Fruit fly (Drosophila melanogaster) whole organism, embryonic: ENCODE measurements around the gene CG33111.
A peak's percentile ranks its signal among the peaks of the same experiment; 100 is the strongest.

ENCODE experiments used
- Ada2b ChIP-seq: fragments of 200-800 bp; sonication (Bioruptor generic); IDR thresholded peaks from 2 replicates; pipeline ENCODE4 v1.3.6; 2022; ENCODE audit warnings: missing biosample characterization, missing genetic modification characterization
- Asciz ChIP-seq: fragments of 200-800 bp; sonication (Bioruptor generic); optimal IDR thresholded peaks from 2 replicates; lab custom pipeline; 2017; ENCODE audit warnings: missing biosample characterization, mild to moderate bottlenecking, missing genetic modification characterization, missing genetic modification reagents
- B-H2 ChIP-seq: fragments of 200-800 bp; sonication (Bioruptor generic); optimal IDR thresholded peaks from 2 replicates; lab custom pipeline; 2018; ENCODE audit warnings: missing biosample characterization, mild to moderate bottlenecking, missing genetic modification characterization
- CG10209 ChIP-seq: fragments of 200-800 bp; sonication (Bioruptor generic); optimal IDR thresholded peaks from 3 replicates; lab custom pipeline; 2017; ENCODE audit warnings: missing biosample characterization, mild to moderate bottlenecking, missing genetic modification characterization, missing genetic modification reagents
- CG10565 ChIP-seq: fragments of 200-800 bp; sonication (Bioruptor generic); optimal IDR thresholded peaks from 3 replicates; lab custom pipeline; 2016; ENCODE audit warnings: missing biosample characterization, mild to moderate bottlenecking, missing genetic modification characterization
- CG12942 ChIP-seq: fragments of 200-800 bp; sonication (Bioruptor generic); optimal IDR thresholded peaks from 3 replicates; lab custom pipeline; 2016; ENCODE audit warnings: missing biosample characterization, missing genetic modification characterization
- CG14441 ChIP-seq: fragments of 200-800 bp; sonication (Bioruptor generic); IDR thresholded peaks from 2 replicates; pipeline ENCODE4 v1.3.6; 2022; ENCODE audit warnings: missing biosample characterization, missing genetic modification characterization
- CG14965 ChIP-seq: fragments of 200-800 bp; sonication (Bioruptor generic); optimal IDR thresholded peaks from 2 replicates; lab custom pipeline; 2016; ENCODE audit warnings: missing biosample characterization, missing genetic modification characterization, borderline replicate concordance
- CG15696 ChIP-seq: fragments of 200-800 bp; sonication (Bioruptor generic); optimal IDR thresholded peaks from 2 replicates; lab custom pipeline; 2019; ENCODE audit warnings: missing biosample characterization, mild to moderate bottlenecking, missing genetic modification characterization, moderate library complexity
- CG1602 ChIP-seq: fragments of 200-800 bp; sonication (Bioruptor generic); optimal IDR thresholded peaks from 3 replicates; lab custom pipeline; 2016; ENCODE audit warnings: missing biosample characterization, missing genetic modification characterization
- CG16779 ChIP-seq: fragments of 200-800 bp; sonication (Bioruptor generic); IDR thresholded peaks from 2 replicates; pipeline ENCODE4 v1.3.6; 2022; ENCODE audit warnings: missing biosample characterization, missing genetic modification characterization
- CG17328 ChIP-seq: fragments of 200-800 bp; sonication (Bioruptor generic); IDR thresholded peaks from 2 replicates; pipeline ENCODE4 v1.3.6; 2022; ENCODE audit warnings: missing biosample characterization, missing genetic modification characterization
- CG2678 ChIP-seq: fragments of 200-800 bp; sonication (Bioruptor generic); optimal IDR thresholded peaks from 3 replicates; lab custom pipeline; 2019; ENCODE audit warnings: missing biosample characterization, mild to moderate bottlenecking, missing genetic modification characterization, moderate library complexity
- CG30403 ChIP-seq: fragments of 200-800 bp; sonication (Bioruptor generic); optimal IDR thresholded peaks from 3 replicates; lab custom pipeline; 2016; ENCODE audit warnings: missing biosample characterization, missing genetic modification characterization
- CG32532 ChIP-seq: fragments of 200-800 bp; sonication (Bioruptor generic); IDR thresholded peaks from 2 replicates; pipeline ENCODE4 v1.3.6; 2022; ENCODE audit warnings: missing biosample characterization, missing genetic modification characterization
- CG33213 ChIP-seq: fragments of 200-800 bp; sonication (Bioruptor generic); optimal IDR thresholded peaks from 3 replicates; lab custom pipeline; 2016; ENCODE audit warnings: missing biosample characterization, missing genetic modification characterization
- CG34376 ChIP-seq: fragments of 200-800 bp; sonication (Bioruptor generic); optimal IDR thresholded peaks from 2 replicates; lab custom pipeline; 2018; ENCODE audit warnings: missing biosample characterization, mild to moderate bottlenecking, missing genetic modification characterization
- CG3726 ChIP-seq: fragments of 200-800 bp; sonication (Bioruptor generic); IDR thresholded peaks from 3 replicates; pipeline ENCODE4, ENCODE4 v1.3.6; 2022; ENCODE audit warnings: missing biosample characterization, missing genetic modification characterization
- CG42726 ChIP-seq: fragments of 200-800 bp; sonication (Bioruptor generic); IDR thresholded peaks from 2 replicates; pipeline ENCODE4 v1.3.6; 2022; ENCODE audit warnings: missing biosample characterization, missing genetic modification characterization; ENCODE audit not compliant: partially characterized antibody
- CG6791 ChIP-seq: fragments of 200-800 bp; sonication (Bioruptor generic); IDR thresholded peaks from 3 replicates; pipeline ENCODE4 v1.3.6; 2022; ENCODE audit warnings: missing biosample characterization, missing genetic modification characterization; ENCODE audit not compliant: partially characterized antibody
- CG6813 ChIP-seq: fragments of 200-800 bp; sonication (Bioruptor generic); optimal IDR thresholded peaks from 2 replicates; lab custom pipeline; 2017; ENCODE audit warnings: missing biosample characterization, missing genetic modification characterization, mild to moderate bottlenecking, moderate library complexity, missing genetic modification reagents
- CG6854 ChIP-seq: fragments of 200-800 bp; sonication (Bioruptor generic); optimal IDR thresholded peaks from 3 replicates; lab custom pipeline; 2017; ENCODE audit warnings: missing biosample characterization, mild to moderate bottlenecking, missing genetic modification characterization
- CG9727 ChIP-seq: fragments of 200-800 bp; sonication (Bioruptor generic); optimal IDR thresholded peaks from 3 replicates; lab custom pipeline; 2017; ENCODE audit warnings: missing biosample characterization, mild to moderate bottlenecking, missing genetic modification characterization
- Dip2 ChIP-seq: fragments of 200-800 bp; sonication (Bioruptor generic); IDR thresholded peaks from 2 replicates; pipeline ENCODE4 v1.3.6; 2022; ENCODE audit warnings: missing biosample characterization, missing genetic modification characterization
- Dp ChIP-seq: fragments of 200-800 bp; sonication (Bioruptor generic); optimal IDR thresholded peaks from 2 replicates; lab custom pipeline; 2018; ENCODE audit warnings: missing biosample characterization, mild to moderate bottlenecking, missing genetic modification characterization, moderate library complexity
- E2f2 ChIP-seq: fragments of 200-800 bp; sonication (Bioruptor generic); IDR thresholded peaks from 2 replicates; pipeline ENCODE4 v1.3.6; 2022; ENCODE audit warnings: missing biosample characterization, missing genetic modification characterization
- Eip74EF ChIP-seq, 2 experiments: fragments of 200-800 bp in 1 of 2; fragments of >200 bp in 1 of 2; sonication (Bioruptor generic) in 1 of 2; optimal IDR thresholded peaks; 2 replicates each; lab custom pipeline; 2017 to 2019; ENCODE audit warnings: missing biosample characterization in 2 of 2, missing genetic modification characterization in 2 of 2, mild to moderate bottlenecking in 1 of 2, moderate library complexity in 1 of 2
- Elba2 ChIP-seq: fragments of 200-800 bp; sonication (Bioruptor generic); optimal IDR thresholded peaks from 3 replicates; lab custom pipeline; 2016; ENCODE audit warnings: missing biosample characterization, missing genetic modification characterization
- GATAe ChIP-seq: fragments of 200-800 bp; sonication (Bioruptor generic); conservative IDR thresholded peaks from 2 replicates; pipeline ENCODE4 v1.3.6; 2022; ENCODE audit warnings: missing biosample characterization, missing genetic modification characterization
- HLH54F ChIP-seq: fragments of 200-800 bp; sonication (Bioruptor generic); optimal IDR thresholded peaks from 3 replicates; lab custom pipeline; 2016; ENCODE audit warnings: missing biosample characterization, missing genetic modification characterization
- Hey ChIP-seq: fragments of 200-800 bp; sonication (Bioruptor generic); optimal IDR thresholded peaks from 3 replicates; lab custom pipeline; 2018; ENCODE audit warnings: missing biosample characterization, mild to moderate bottlenecking, missing genetic modification characterization
- Hmx ChIP-seq: fragments of 200-800 bp; sonication (Bioruptor generic); optimal IDR thresholded peaks from 2 replicates; lab custom pipeline; 2016; ENCODE audit warnings: missing biosample characterization, missing genetic modification characterization
- MTF-1 ChIP-seq: fragments of 200-800 bp; sonication (Bioruptor generic); optimal IDR thresholded peaks from 2 replicates; lab custom pipeline; 2018; ENCODE audit warnings: missing biosample characterization, mild to moderate bottlenecking, missing genetic modification characterization, borderline replicate concordance
- Mad ChIP-seq: fragments of 200-800 bp; sonication (Bioruptor generic); optimal IDR thresholded peaks from 2 replicates; lab custom pipeline; 2016; ENCODE audit warnings: missing biosample characterization, missing genetic modification characterization
- Sin3A ChIP-seq: fragments of >200 bp; optimal IDR thresholded peaks from 2 replicates; lab custom pipeline; 2018
- Taf1 ChIP-seq: fragments of 200-800 bp; sonication (Bioruptor generic); IDR thresholded peaks from 2 replicates; pipeline ENCODE4 v1.3.6; 2022; ENCODE audit warnings: missing biosample characterization, missing genetic modification characterization
- ab ChIP-seq: fragments of 200-800 bp; sonication (Bioruptor generic); optimal IDR thresholded peaks from 2 replicates; lab custom pipeline; 2016; ENCODE audit warnings: missing biosample characterization, missing genetic modification characterization
- eve ChIP-seq, 2 experiments: fragments of >200 bp; optimal IDR thresholded peaks; 2 replicates each; lab custom pipeline; 2017; ENCODE audit warnings: missing biosample characterization in 2 of 2, missing genetic modification characterization in 2 of 2
- eyg ChIP-seq: fragments of 200-800 bp; sonication (Bioruptor generic); optimal IDR thresholded peaks from 3 replicates; lab custom pipeline; 2016; ENCODE audit warnings: missing biosample characterization, missing genetic modification characterization
- grn ChIP-seq: fragments of 200-800 bp; sonication (Bioruptor generic); optimal IDR thresholded peaks from 3 replicates; lab custom pipeline; 2017; ENCODE audit warnings: missing biosample characterization, missing genetic modification characterization
- hth ChIP-seq: fragments of >200 bp; optimal IDR thresholded peaks from 2 replicates; lab custom pipeline; 2017; ENCODE audit warnings: inconsistent platforms
- jigr1 ChIP-seq: fragments of 200-800 bp; sonication (Bioruptor generic); IDR thresholded peaks from 3 replicates; pipeline ENCODE4 v1.3.6; 2022; ENCODE audit warnings: missing biosample characterization, missing genetic modification characterization
- kay ChIP-seq: fragments of 200-800 bp; sonication (Bioruptor generic); optimal IDR thresholded peaks from 2 replicates; lab custom pipeline; 2016; ENCODE audit warnings: missing biosample characterization, missing genetic modification characterization
- mam ChIP-seq: fragments of 200-800 bp; sonication (Bioruptor generic); optimal IDR thresholded peaks from 3 replicates; lab custom pipeline; 2016; ENCODE audit warnings: missing biosample characterization, missing genetic modification characterization
- peb ChIP-seq: fragments of 200-800 bp; sonication (Bioruptor generic); IDR thresholded peaks from 2 replicates; pipeline ENCODE4 v1.3.6; 2022; ENCODE audit warnings: missing biosample characterization, missing genetic modification characterization
- prd ChIP-seq, 3 experiments: fragments of >200 bp in 2 of 3; fragments of 200-800 bp in 1 of 3; sonication (Bioruptor generic) in 1 of 3; optimal IDR thresholded peaks in 2 of 3; IDR thresholded peaks in 1 of 3; 2 replicates in 2 of 3; 3 replicates in 1 of 3; pipeline versions ENCODE4 v1.3.6 to Lab custom; 2017 to 2022; ENCODE audit warnings: missing biosample characterization in 1 of 3, missing genetic modification characterization in 1 of 3
- row ChIP-seq: fragments of 200-800 bp; sonication (Bioruptor generic); IDR thresholded peaks from 3 replicates; pipeline ENCODE4 v1.3.6; 2022; ENCODE audit warnings: missing biosample characterization, missing genetic modification characterization
- seq ChIP-seq: fragments of 200-800 bp; sonication (Bioruptor generic); IDR thresholded peaks from 2 replicates; pipeline ENCODE4 v1.3.6; 2022; ENCODE audit warnings: missing biosample characterization, missing genetic modification characterization
- stc ChIP-seq: fragments of 200-800 bp; sonication (Bioruptor generic); IDR thresholded peaks from 2 replicates; pipeline ENCODE4 v1.3.6; 2022; ENCODE audit warnings: missing biosample characterization, missing genetic modification characterization
- tna ChIP-seq: fragments of 200-800 bp; sonication (Bioruptor generic); IDR thresholded peaks from 2 replicates; pipeline ENCODE4 v1.3.6; 2022; ENCODE audit warnings: missing biosample characterization, missing genetic modification characterization; ENCODE audit not compliant: partially characterized antibody
- vfl ChIP-seq: fragments of 200-800 bp; sonication (Bioruptor generic); optimal IDR thresholded peaks from 2 replicates; lab custom pipeline; 2016; ENCODE audit warnings: missing biosample characterization, missing genetic modification characterization
- wor ChIP-seq: fragments of 200-800 bp; sonication (Bioruptor generic); IDR thresholded peaks from 2 replicates; pipeline ENCODE4 v1.3.6; 2022; ENCODE audit warnings: missing biosample characterization, missing genetic modification characterization

CG33111 gene

DNA sequence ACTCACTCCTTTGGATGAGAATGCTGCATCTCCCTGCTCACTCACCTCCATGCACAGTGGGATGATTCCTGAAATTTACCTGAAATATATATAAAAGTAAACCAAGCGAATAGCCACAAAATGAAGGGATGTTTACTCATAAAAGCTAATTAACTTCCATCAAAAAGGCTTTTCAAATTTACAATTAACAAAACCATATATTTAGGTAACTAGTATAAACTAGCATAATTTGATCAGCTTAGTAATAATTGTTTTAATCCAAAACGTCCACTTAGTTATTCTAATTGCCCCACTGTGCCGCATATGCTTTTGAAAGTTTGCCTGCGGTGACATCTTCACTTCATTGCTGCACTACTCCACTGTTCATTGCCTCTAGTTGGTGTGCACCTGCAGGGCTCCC, 35.1 kb downstream of the CG33111 start (continued):
- peak; percentile 76 for TF ChIP-seq CG10209 (GFP tag; lab: Kevin White, UChicago)
- peak; percentile 16; the same call in 1 of the 2 replicates for TF ChIP-seq E2f2 (GFP tag; lab: Robert Waterston, UW)
- no peak for TF ChIP-seq Ada2b (GFP tag; lab: Robert Waterston, UW)
- no peak for TF ChIP-seq Hey
- TF ChIP-seq CG42726 (GFP tag; lab: Robert Waterston, UW): no peak
- TF ChIP-seq CG14441 (GFP tag; lab: Robert Waterston, UW): peak; percentile 58
- peak; percentile 77; the same call in 2 of the 3 replicates for TF ChIP-seq CG3726 (GFP tag; lab: Robert Waterston, UW)
- peak; percentile 65 for TF ChIP-seq seq (GFP tag; lab: Robert Waterston, UW)
- no peak for TF ChIP-seq ab (GFP tag; lab: Kevin White, UChicago)
- no peak for TF ChIP-seq B-H2 (GFP tag; lab: Kevin White, UChicago)
- peak; percentile 74 for TF ChIP-seq row
- peak; percentile 63 for TF ChIP-seq wor (GFP tag; lab: Robert Waterston, UW)
- no peak for TF ChIP-seq CG10565
- TF ChIP-seq hth (lab: Kevin White, UChicago): no peak
- peak; percentile 67 for TF ChIP-seq CG17328 (GFP tag; lab: Robert Waterston, UW)
- peak; percentile 70 for TF ChIP-seq CG30403 (GFP tag; lab: Kevin White, UChicago)
- peak; percentile 27 for TF ChIP-seq HLH54F
- TF ChIP-seq CG34376 (GFP tag; lab: Kevin White, UChicago): no peak
- TF ChIP-seq CG6813 (GFP tag; lab: Kevin White, UChicago): peak; percentile 59
- no peak for TF ChIP-seq Taf1 (GFP tag; lab: Robert Waterston, UW)
- no peak for TF ChIP-seq vfl
- peak; percentile 80 for TF ChIP-seq stc
- no peak for TF ChIP-seq tna (GFP tag; lab: Robert Waterston, UW)
- TF ChIP-seq Asciz (GFP tag; lab: Kevin White, UChicago): peak; percentile 71
- TF ChIP-seq grn: no peak
- TF ChIP-seq Eip74EF (GFP tag; optimal IDR thresholded peaks at IDR 0.05; lab: Kevin White, UChicago): peak in 1 of 2 experiments; percentile 54
- no peak for TF ChIP-seq Dip2 (GFP tag; lab: Robert Waterston, UW)
- TF ChIP-seq CG16779 (GFP tag; lab: Robert Waterston, UW): no peak
- TF ChIP-seq Mad (GFP tag; lab: Kevin White, UChicago): peak; percentile 43
- peak; percentile 17 for TF ChIP-seq MTF-1
- TF ChIP-seq Dp: no peak
- TF ChIP-seq jigr1 (GFP tag; lab: Robert Waterston, UW): no peak
- TF ChIP-seq Sin3A (lab: Kevin White, UChicago): no peak
- no peak for TF ChIP-seq prd (optimal IDR thresholded peaks at IDR 0.05; lab: Kevin White, UChicago)
- TF ChIP-seq prd (GFP tag; IDR thresholded peaks at IDR 0.05; lab: Robert Waterston, UW): peak; percentile 74
- peak; percentile 72 for TF ChIP-seq CG1602 (GFP tag; lab: Kevin White, UChicago)
- peak; percentile 24 for TF ChIP-seq CG12942 (GFP tag; lab: Kevin White, UChicago)
- TF ChIP-seq mam: no peak
- TF ChIP-seq CG6854 (GFP tag; lab: Kevin White, UChicago): no peak
- TF ChIP-seq CG9727 (GFP tag; lab: Kevin White, UChicago): peak; percentile 77
- TF ChIP-seq CG2678 (tag; lab: Kevin White, UChicago): peak; percentile 80
- TF ChIP-seq CG14965 (GFP tag; lab: Kevin White, UChicago): no peak
- no peak for TF ChIP-seq eve (GFP tag; optimal IDR thresholded peaks at IDR 0.05; lab: Kevin White, UChicago)
- TF ChIP-seq Hmx (GFP tag; lab: Kevin White, UChicago): no peak
- TF ChIP-seq CG32532: peak; percentile 45; the same call in 1 of the 2 replicates
- peak; percentile 11 for TF ChIP-seq CG33213 (GFP tag; lab: Kevin White, UChicago)
- TF ChIP-seq eyg (GFP tag; lab: Kevin White, UChicago): no peak
- TF ChIP-seq Elba2 (GFP tag; lab: Kevin White, UChicago): no peak
- TF ChIP-seq GATAe (GFP tag; lab: Robert Waterston, UW): no peak
- no peak for TF ChIP-seq CG6791 (GFP tag; lab: Robert Waterston, UW)
- no peak for TF ChIP-seq kay (GFP tag; lab: Kevin White, UChicago)
- TF ChIP-seq CG15696: peak; percentile 61
- TF ChIP-seq peb: peak; percentile 63
